Worm (Caenorhabditis elegans) whole organism, L1 larva: ENCODE measurements around the gene lec-10.

Source experiments
- C04F5.9 ChIP-seq: sonication (generic microtip); optimal IDR thresholded peaks from 2 replicates; lab custom pipeline; 2016; ENCODE audit warnings: missing genetic modification characterization, missing compliant biosample characterization
- ama-1 ChIP-seq: fragments of 150-350 bp; optimal IDR thresholded peaks from 2 replicates; lab custom pipeline; 2014
- egl-27 ChIP-seq, 2 experiments: fragments of 150-350 bp in 1 of 2; sonication (generic microtip); optimal IDR thresholded peaks; 3 replicates each; lab custom pipeline; 2017 to 2018; ENCODE audit warnings: missing biosample characterization in 2 of 2, missing genetic modification characterization in 2 of 2, missing genetic modification reagents in 2 of 2
- pqm-1 ChIP-seq: sonication (generic microtip); optimal IDR thresholded peaks from 3 replicates; lab custom pipeline; 2017; ENCODE audit warnings: missing biosample characterization, missing genetic modification characterization
- sup-37 ChIP-seq: fragments of 200-800 bp; sonication (Bioruptor generic); optimal IDR thresholded peaks from 2 replicates; lab custom pipeline; 2018; ENCODE audit warnings: mild to moderate bottlenecking, missing genetic modification characterization, missing compliant biosample characterization
- tlp-1 ChIP-seq: fragments of 150-350 bp; optimal IDR thresholded peaks from 2 replicates; lab custom pipeline; 2014; ENCODE audit warnings: missing biosample characterization, missing genetic modification characterization

DNA sequence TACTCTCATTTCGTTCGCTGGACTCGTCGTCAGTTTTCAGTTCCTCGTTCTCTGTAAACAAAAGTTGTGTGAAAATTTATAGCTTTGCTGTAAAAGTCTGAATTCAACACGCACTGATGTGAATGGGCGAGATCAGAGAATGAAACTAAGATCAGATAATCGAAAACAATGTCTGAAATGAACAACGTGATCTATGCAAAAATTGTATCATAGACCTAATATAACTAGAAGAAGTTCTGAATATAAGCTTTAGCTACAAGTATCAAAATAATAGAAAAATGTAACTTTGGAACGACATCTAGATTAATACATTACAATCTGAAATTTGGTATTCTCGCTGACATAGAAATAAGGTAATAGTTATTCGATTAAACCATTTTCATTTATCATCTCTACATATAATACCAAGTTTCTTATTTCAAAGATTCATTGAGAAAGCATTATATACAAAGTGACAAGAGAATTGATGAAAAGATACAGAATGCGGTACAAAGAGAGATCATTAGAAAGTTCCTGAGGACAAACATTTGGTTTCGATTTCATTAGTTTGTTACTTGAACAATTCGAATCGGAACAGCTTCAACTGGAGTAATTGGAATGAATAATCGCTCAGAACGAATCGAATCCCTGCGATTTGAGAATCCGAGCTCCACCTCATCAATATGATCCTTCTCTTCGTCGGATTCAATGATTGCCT, 15.4 kb upstream of the lec-10 start, which contains the start of gene moc-2:
- TF ChIP-seq tlp-1: no peak
- no peak for TF ChIP-seq pqm-1 (tag; lab: Kevin White, UChicago)
- no peak for TF ChIP-seq egl-27 (tag; optimal IDR thresholded peaks at IDR 0.05; lab: Kevin White, UChicago)
- no peak for TF ChIP-seq ama-1 (lab: Kevin White, UChicago)
- no peak for TF ChIP-seq sup-37 (GFP tag; lab: Kevin White, UChicago)
- no peak for TF ChIP-seq C04F5.9 (tag; lab: Kevin White, UChicago)
